Worm (Caenorhabditis elegans) whole organism, young adult: ENCODE data around the gene F47B8.2.

ENCODE experiments used
- B0261.1 ChIP-seq: sonication (generic microtip); optimal IDR thresholded peaks from 2 replicates; lab custom pipeline; 2016; ENCODE audit warnings: mild to moderate bottlenecking, missing genetic modification characterization, moderate library complexity, missing compliant biosample characterization
- B0336.3 ChIP-seq: fragments of 200-800 bp; sonication (Bioruptor generic); IDR thresholded peaks from 2 replicates; pipeline ENCODE4 v1.3.6; 2022; ENCODE audit warnings: missing genetic modification characterization, missing compliant biosample characterization
- C17E4.6 ChIP-seq: fragments of 200-800 bp; sonication (Bioruptor generic); IDR thresholded peaks from 2 replicates; pipeline ENCODE4 v1.3.6; 2022; ENCODE audit warnings: missing genetic modification reagents, missing genetic modification characterization, missing compliant biosample characterization
- D2030.7 ChIP-seq: fragments of 200-800 bp; sonication (Bioruptor generic); IDR thresholded peaks from 2 replicates; pipeline ENCODE4 v1.3.6; 2022; ENCODE audit warnings: missing genetic modification reagents, missing genetic modification characterization, missing compliant biosample characterization
- F22D6.2 ChIP-seq: sonication (generic microtip); optimal IDR thresholded peaks from 2 replicates; lab custom pipeline; 2016; ENCODE audit warnings: mild to moderate bottlenecking, missing genetic modification characterization, missing compliant biosample characterization
- F23B12.7 ChIP-seq: sonication (generic microtip); optimal IDR thresholded peaks from 2 replicates; lab custom pipeline; 2017; ENCODE audit warnings: missing genetic modification characterization, mild to moderate bottlenecking, missing compliant biosample characterization, antibody characterized with exemption, moderate library complexity; ENCODE audit not compliant: insufficient read depth
- F39B2.1 ChIP-seq: fragments of 200-800 bp; sonication (Bioruptor generic); IDR thresholded peaks from 2 replicates; pipeline ENCODE4 v1.3.6; 2022; ENCODE audit warnings: missing genetic modification reagents, missing genetic modification characterization, missing compliant biosample characterization
- T26A5.8 ChIP-seq: sonication (generic microtip); optimal IDR thresholded peaks from 2 replicates; lab custom pipeline; 2016; ENCODE audit warnings: missing genetic modification characterization, missing compliant biosample characterization
- Y56A3A.18 ChIP-seq: fragments of 200-800 bp; sonication (Bioruptor generic); IDR thresholded peaks from 2 replicates; pipeline ENCODE4 v1.3.6; 2022; ENCODE audit warnings: missing genetic modification reagents, missing genetic modification characterization, missing compliant biosample characterization
- Y67H2A.10 ChIP-seq: fragments of 200-800 bp; sonication (Bioruptor generic); conservative IDR thresholded peaks from 2 replicates; pipeline ENCODE4 v1.3.6; 2022; ENCODE audit warnings: missing genetic modification reagents, missing genetic modification characterization, missing compliant biosample characterization
- atf-7 ChIP-seq: sonication (generic microtip); optimal IDR thresholded peaks from 2 replicates; lab custom pipeline; 2017; ENCODE audit warnings: mild to moderate bottlenecking, missing genetic modification characterization, missing compliant biosample characterization
- athp-1 ChIP-seq: sonication (generic microtip); optimal IDR thresholded peaks from 2 replicates; lab custom pipeline; 2017; ENCODE audit warnings: mild to moderate bottlenecking, missing genetic modification characterization, missing compliant biosample characterization
- cebp-1 ChIP-seq, 2 experiments: fragments of 200-800 bp in 1 of 2; sonication (Bioruptor generic) in 1 of 2; sonication (generic microtip) in 1 of 2; IDR thresholded peaks in 1 of 2; optimal IDR thresholded peaks in 1 of 2; 2 replicates each; pipeline versions ENCODE4 v1.3.6 to Lab custom; 2017 to 2022; ENCODE audit warnings: missing compliant biosample characterization in 2 of 2, missing genetic modification characterization in 2 of 2, mild to moderate bottlenecking in 1 of 2, missing genetic modification reagents in 1 of 2, moderate library complexity in 1 of 2
- ceh-27 ChIP-seq: fragments of 200-800 bp; sonication (Bioruptor generic); optimal IDR thresholded peaks from 2 replicates; lab custom pipeline; 2018; ENCODE audit warnings: mild to moderate bottlenecking, missing genetic modification characterization, moderate library complexity, missing compliant biosample characterization
- ceh-40 ChIP-seq: fragments of 200-800 bp; sonication (Bioruptor generic); IDR thresholded peaks from 2 replicates; pipeline ENCODE4 v1.3.6; 2022; ENCODE audit warnings: missing genetic modification characterization, missing compliant biosample characterization
- chd-7 ChIP-seq: sonication (generic microtip); optimal IDR thresholded peaks from 2 replicates; lab custom pipeline; 2016; ENCODE audit warnings: mild to moderate bottlenecking, missing genetic modification characterization, moderate library complexity, missing compliant biosample characterization
- egl-44 ChIP-seq: fragments of 200-800 bp; sonication (Bioruptor generic); IDR thresholded peaks from 2 replicates; pipeline ENCODE4 v1.3.6; 2022; ENCODE audit warnings: missing genetic modification reagents, missing genetic modification characterization, missing compliant biosample characterization
- hrde-1 ChIP-seq: sonication (generic microtip); optimal IDR thresholded peaks from 2 replicates; lab custom pipeline; 2016; ENCODE audit warnings: missing genetic modification characterization, mild to moderate bottlenecking, missing compliant biosample characterization, moderate library complexity, missing genotype, missing genetic modification reagents, borderline replicate concordance
- lag-1 ChIP-seq: fragments of 200-800 bp; sonication (Bioruptor generic); IDR thresholded peaks from 2 replicates; pipeline ENCODE4 v1.3.6; 2022; ENCODE audit warnings: missing genetic modification reagents, missing genetic modification characterization, missing compliant biosample characterization
- let-526 ChIP-seq: fragments of 200-800 bp; sonication (Bioruptor generic); IDR thresholded peaks from 2 replicates; pipeline ENCODE4 v1.3.6; 2022; ENCODE audit warnings: missing genetic modification reagents, missing genetic modification characterization, missing compliant biosample characterization
- lin-35 ChIP-seq, 3 experiments: fragments of 150-350 bp in 2 of 3; sonication (generic microtip) in 1 of 3; optimal IDR thresholded peaks; 2 replicates each; lab custom pipeline; 2014 to 2018; ENCODE audit warnings: missing biosample characterization in 3 of 3, missing genetic modification characterization in 3 of 3, missing genetic modification reagents in 3 of 3
- lin-40 ChIP-seq: sonication (generic microtip); optimal IDR thresholded peaks from 2 replicates; lab custom pipeline; 2016; ENCODE audit warnings: missing genetic modification characterization, mild to moderate bottlenecking, missing compliant biosample characterization, missing genotype, missing genetic modification reagents
- lin-54 ChIP-seq: fragments of 200-800 bp; sonication (Bioruptor generic); optimal IDR thresholded peaks from 2 replicates; lab custom pipeline; 2018; ENCODE audit warnings: mild to moderate bottlenecking, missing genetic modification characterization, missing compliant biosample characterization
- lir-1 ChIP-seq: fragments of 200-800 bp; sonication (Bioruptor generic); conservative IDR thresholded peaks from 2 replicates; pipeline ENCODE4 v1.3.6; 2022; ENCODE audit warnings: missing genetic modification reagents, missing genetic modification characterization, missing compliant biosample characterization
- mxl-1 ChIP-seq: sonication (generic microtip); optimal IDR thresholded peaks from 2 replicates; lab custom pipeline; 2016; ENCODE audit warnings: missing genetic modification characterization, missing compliant biosample characterization
- nfyb-1 ChIP-seq: fragments of 200-800 bp; sonication (Bioruptor generic); IDR thresholded peaks from 2 replicates; pipeline ENCODE4 v1.3.6; 2022; ENCODE audit warnings: missing genetic modification reagents, missing genetic modification characterization, missing compliant biosample characterization
- nhr-120 ChIP-seq: fragments of 200-800 bp; sonication (Bioruptor generic); IDR thresholded peaks from 2 replicates; pipeline ENCODE4 v1.3.6; 2022; ENCODE audit warnings: missing genetic modification characterization, missing compliant biosample characterization
- nhr-80 ChIP-seq: sonication (generic microtip); optimal IDR thresholded peaks from 2 replicates; lab custom pipeline; 2016; ENCODE audit warnings: missing genetic modification characterization, missing compliant biosample characterization
- nhr-90 ChIP-seq: sonication (generic microtip); optimal IDR thresholded peaks from 2 replicates; lab custom pipeline; 2016; ENCODE audit warnings: missing genotype, mild to moderate bottlenecking, missing genetic modification characterization, missing compliant biosample characterization
- pha-4 ChIP-seq: fragments of 150-350 bp; sonication (generic microtip); optimal IDR thresholded peaks from 2 replicates; lab custom pipeline; 2014; ENCODE audit warnings: missing biosample characterization, missing genetic modification reagents, missing genetic modification characterization
- repo-1 ChIP-seq: sonication (generic microtip); optimal IDR thresholded peaks from 2 replicates; lab custom pipeline; 2017; ENCODE audit warnings: mild to moderate bottlenecking, missing genetic modification characterization, missing compliant biosample characterization
- sea-2 ChIP-seq: fragments of 200-800 bp; sonication (Bioruptor generic); IDR thresholded peaks from 2 replicates; pipeline ENCODE4 v1.3.6; 2022; ENCODE audit warnings: missing genetic modification characterization, missing compliant biosample characterization
- snpc-3.4 ChIP-seq: sonication (generic microtip); optimal IDR thresholded peaks from 2 replicates; lab custom pipeline; 2017; ENCODE audit warnings: missing genetic modification characterization, mild to moderate bottlenecking, missing compliant biosample characterization, antibody characterized with exemption, moderate library complexity, missing genotype, missing genetic modification reagents
- sptf-2 ChIP-seq: fragments of 200-800 bp; sonication (Bioruptor generic); optimal IDR thresholded peaks from 2 replicates; lab custom pipeline; 2018; ENCODE audit warnings: mild to moderate bottlenecking, missing genetic modification characterization, missing compliant biosample characterization
- tbp1 ChIP-seq: fragments of 200-800 bp; sonication (Bioruptor generic); optimal IDR thresholded peaks from 2 replicates; lab custom pipeline; 2018; ENCODE audit warnings: mild to moderate bottlenecking, missing genetic modification characterization, missing compliant biosample characterization
- tlf-1 ChIP-seq: fragments of 200-800 bp; sonication (Bioruptor generic); optimal IDR thresholded peaks from 2 replicates; lab custom pipeline; 2018; ENCODE audit warnings: mild to moderate bottlenecking, missing genetic modification characterization, missing compliant biosample characterization
- xnd-1 ChIP-seq: sonication (generic microtip); optimal IDR thresholded peaks from 2 replicates; lab custom pipeline; 2016; ENCODE audit warnings: missing genotype, missing genetic modification reagents, missing genetic modification characterization, missing compliant biosample characterization
- zfh-2 ChIP-seq: fragments of 200-800 bp; sonication (Bioruptor generic); conservative IDR thresholded peaks from 2 replicates; pipeline ENCODE4 v1.3.6; 2022; ENCODE audit warnings: missing genetic modification reagents, missing genetic modification characterization, missing compliant biosample characterization
- ztf-18 ChIP-seq: sonication (generic microtip); optimal IDR thresholded peaks from 2 replicates; lab custom pipeline; 2016; ENCODE audit warnings: missing genotype, mild to moderate bottlenecking, missing genetic modification characterization, missing compliant biosample characterization
- ztf-25 ChIP-seq: fragments of 200-800 bp; sonication (Bioruptor generic); IDR thresholded peaks from 2 replicates; pipeline ENCODE4 v1.3.6; 2022; ENCODE audit warnings: missing genetic modification reagents, missing genetic modification characterization, missing compliant biosample characterization

The F47B8.2 gene

DNA sequence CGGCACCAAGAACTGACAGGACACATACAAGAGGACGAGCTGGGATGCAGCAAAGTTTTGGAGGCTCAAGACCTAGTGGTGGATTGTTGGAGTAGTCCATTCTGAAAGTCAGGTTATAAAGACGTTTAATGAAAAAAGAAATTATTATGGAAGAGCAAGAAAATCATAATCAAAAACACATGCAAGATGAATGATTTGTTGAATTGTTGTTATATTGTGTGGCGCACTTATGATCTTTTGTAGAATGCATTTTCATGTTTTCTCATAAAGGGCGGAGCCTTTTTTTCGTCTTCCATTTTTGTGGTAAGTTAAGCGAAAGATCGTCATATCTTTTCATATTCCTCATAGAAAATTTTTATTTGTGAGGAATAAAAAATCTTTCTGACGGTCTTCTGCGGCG is at the start of gene F47B8.2:
TSS of gene F47B8.2 (minus strand) at position 101 of the 400 bp plus-strand sequence.
- TF ChIP-seq B0336.3 (GFP tag; lab: Robert Waterston, UW) (no peak), mxl-1 (tag; lab: Kevin White, UChicago) (no peak), nhr-90 (tag; lab: Kevin White, UChicago) (no peak), let-526 (no peak), B0261.1 (tag; lab: Kevin White, UChicago) (no peak), atf-7 (tag; lab: Kevin White, UChicago) (no peak), tbp1 (no peak), lag-1 (GFP tag; lab: Robert Waterston, UW) (no peak), xnd-1 (tag; lab: Kevin White, UChicago) (no peak), tlf-1 (GFP tag; lab: Kevin White, UChicago) (no peak), chd-7 (tag; lab: Kevin White, UChicago) (no peak), pha-4 (no peak), repo-1 (no peak), Y56A3A.18 (GFP tag; lab: Robert Waterston, UW) (no peak), lin-54 (no peak), snpc-3.4 (tag; lab: Kevin White, UChicago) (no peak), zfh-2 (GFP tag; lab: Robert Waterston, UW) (no peak), ztf-25 (GFP tag; lab: Robert Waterston, UW) (no peak), lir-1 (GFP tag; lab: Robert Waterston, UW) (no peak)

DNA sequence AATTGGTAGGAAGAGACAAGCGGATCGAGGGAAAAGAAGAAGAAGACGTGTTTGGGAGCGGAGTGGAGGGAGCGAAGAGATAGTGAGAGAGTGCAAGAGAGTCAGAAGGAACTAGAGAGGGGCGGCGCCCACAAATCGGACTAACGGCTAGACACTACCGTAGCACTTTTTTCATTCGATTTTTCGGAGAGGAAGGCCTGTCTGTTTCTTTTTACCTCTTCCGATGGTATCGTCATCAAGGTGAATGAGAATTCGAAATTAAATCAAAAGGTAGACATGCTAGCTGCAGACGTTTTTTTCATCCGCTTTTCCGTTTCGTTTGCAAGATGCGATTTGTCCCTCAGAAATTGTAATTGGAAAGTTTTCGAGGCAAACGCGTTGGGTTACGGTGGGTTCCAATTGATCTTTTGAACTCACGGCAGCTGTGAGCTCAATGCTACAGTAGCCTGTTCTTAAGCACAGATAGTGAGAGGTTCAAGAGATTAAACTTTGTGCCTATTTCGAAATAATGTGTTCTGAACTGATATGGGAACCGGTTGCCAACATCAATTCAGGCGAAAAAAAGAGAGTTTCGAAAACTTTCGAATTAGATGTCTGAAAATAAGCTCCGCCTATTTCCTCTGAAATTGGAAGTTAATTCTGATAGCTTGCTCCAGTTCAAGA is 48.3 kb upstream of the F47B8.2 start:
- TF ChIP-seq ceh-27, result peak; percentile 14
- TF ChIP-seq nhr-80 (tag; lab: Kevin White, UChicago), result peak; percentile 43
- TF ChIP-seq nfyb-1 (GFP tag; lab: Robert Waterston, UW), result peak; percentile 57; the same call in 1 of the 2 replicates
- TF ChIP-seq nhr-120 (GFP tag; lab: Robert Waterston, UW), result no peak
- no peak for TF ChIP-seq hrde-1 (tag; lab: Kevin White, UChicago)
- no peak for TF ChIP-seq lin-35 (GFP tag; optimal IDR thresholded peaks at IDR 0.05; lab: Kevin White, UChicago)
- TF ChIP-seq sptf-2 (GFP tag; lab: Kevin White, UChicago), result no peak
- peak; percentile 76; the same call in 1 of the 2 replicates for TF ChIP-seq cebp-1 (GFP tag; IDR thresholded peaks at IDR 0.05; lab: Robert Waterston, UW)
- TF ChIP-seq cebp-1 (tag; optimal IDR thresholded peaks at IDR 0.05; lab: Kevin White, UChicago), result peak; percentile 74
- TF ChIP-seq egl-44, result no peak
- TF ChIP-seq F22D6.2 (tag; lab: Kevin White, UChicago), result no peak
- TF ChIP-seq F23B12.7 (tag; lab: Kevin White, UChicago), result no peak
- TF ChIP-seq ceh-40 (GFP tag; lab: Robert Waterston, UW), result no peak
- no peak for TF ChIP-seq Y67H2A.10
- no peak for TF ChIP-seq D2030.7
- TF ChIP-seq C17E4.6 (GFP tag; lab: Robert Waterston, UW), result no peak
- peak; percentile 63; the same call in 1 of the 2 replicates for TF ChIP-seq zfh-2 (GFP tag; lab: Robert Waterston, UW)
- no peak for TF ChIP-seq T26A5.8 (tag; lab: Kevin White, UChicago)
- no peak for TF ChIP-seq athp-1 (tag; lab: Kevin White, UChicago)
- no peak for TF ChIP-seq sea-2 (GFP tag; lab: Robert Waterston, UW)
- TF ChIP-seq lin-40 (tag; lab: Kevin White, UChicago), result peak; percentile 11
- TF ChIP-seq ztf-18, result no peak
- no peak for TF ChIP-seq F39B2.1 (GFP tag; lab: Robert Waterston, UW)
- TF ChIP-seq, all 124 proteins: peak for 6
